Worm (Caenorhabditis elegans): ENCODE measurements around the gene ile-2.

ce11 chrX:768061-768646, at the start of gene ile-2, which contains the start of gene trap-2:
- TF ChIP-seq ama-1 (optimal IDR thresholded peaks at IDR 0.05) (no peak), hmg-4 (GFP tag; optimal IDR thresholded peaks at IDR 0.05) (peak; percentile 78), flt-1 (GFP tag; IDR thresholded peaks at IDR 0.05) (peak; percentile 57; the same call in 1 of the 2 replicates), tra-4 (tag; optimal IDR thresholded peaks at IDR 0.05) (no peak)
